Worm (Caenorhabditis elegans) whole organism, young adult: ENCODE measurements around the gene C05C10.7.

Experiments
- B0336.3 ChIP-seq: fragments of 200-800 bp; sonication (Bioruptor generic); IDR thresholded peaks from 2 replicates; pipeline ENCODE4 v1.3.6; 2022; ENCODE audit warnings: missing genetic modification characterization, missing compliant biosample characterization
- F37B4.10 ChIP-seq: fragments of 200-800 bp; sonication (Bioruptor generic); IDR thresholded peaks from 2 replicates; pipeline ENCODE4 v1.3.6; 2022; ENCODE audit warnings: missing genetic modification characterization, missing compliant biosample characterization
- efl-1 ChIP-seq: fragments of 150-350 bp; optimal IDR thresholded peaks from 2 replicates; lab custom pipeline; 2014; ENCODE audit warnings: missing biosample characterization, missing genetic modification reagents, missing genetic modification characterization
- lin-35 ChIP-seq, 3 experiments: fragments of 150-350 bp in 2 of 3; sonication (generic microtip) in 1 of 3; optimal IDR thresholded peaks; 2 replicates each; lab custom pipeline; 2014 to 2018; ENCODE audit warnings: missing biosample characterization in 3 of 3, missing genetic modification characterization in 3 of 3, missing genetic modification reagents in 3 of 3
- pbrm-1 ChIP-seq: fragments of 200-800 bp; sonication (Bioruptor generic); IDR thresholded peaks from 2 replicates; pipeline ENCODE4 v1.3.6; 2022; ENCODE audit warnings: missing genetic modification reagents, missing genetic modification characterization, missing compliant biosample characterization
- ztf-18 ChIP-seq: sonication (generic microtip); optimal IDR thresholded peaks from 2 replicates; lab custom pipeline; 2016; ENCODE audit warnings: missing genotype, mild to moderate bottlenecking, missing genetic modification characterization, missing compliant biosample characterization

ce11 chrII:9900276-9900675, 38.5 kb downstream of the C05C10.7 start, which contains the start of gene unc-4:
- TF ChIP-seq B0336.3 (GFP tag; lab: Robert Waterston, UW) (no peak), efl-1 (GFP tag; lab: Kevin White, UChicago) (no peak), lin-35 (GFP tag; optimal IDR thresholded peaks at IDR 0.05; lab: Kevin White, UChicago) (no peak), ztf-18 (tag; lab: Kevin White, UChicago) (no peak), F37B4.10 (GFP tag; lab: Robert Waterston, UW) (no peak), pbrm-1 (GFP tag; lab: Robert Waterston, UW) (no peak)
